Worm (Caenorhabditis elegans) whole organism, early embryonic: ENCODE results near the gene sri-40.
"Not testable (repeated sequence)": the region's sequence is repeated elsewhere in the genome, so short reads cannot be mapped to it uniquely, and the experiment has no call there.

Source experiments
- ama-1 ChIP-seq: fragments of 150-350 bp; optimal IDR thresholded peaks from 2 replicates; lab custom pipeline; 2014
- flt-1 ChIP-seq: fragments of 200-800 bp; sonication (Bioruptor generic); IDR thresholded peaks from 2 replicates; pipeline ENCODE4 v1.3.6; 2022; ENCODE audit warnings: missing genetic modification characterization, missing compliant biosample characterization
- hmg-4 ChIP-seq: fragments of 200-800 bp; sonication (Bioruptor generic); optimal IDR thresholded peaks from 2 replicates; lab custom pipeline; 2018; ENCODE audit warnings: mild to moderate bottlenecking, missing genetic modification characterization, missing compliant biosample characterization
- hnd-1 ChIP-seq: sonication (generic microtip); optimal IDR thresholded peaks from 2 replicates; lab custom pipeline; 2016; ENCODE audit warnings: missing genetic modification characterization, missing compliant biosample characterization
- scrt-1 ChIP-seq: fragments of 200-800 bp; sonication (Bioruptor generic); IDR thresholded peaks from 2 replicates; pipeline ENCODE4 v1.3.6; 2022; ENCODE audit warnings: missing genetic modification characterization, missing compliant biosample characterization

ce11 chrII:3201242-3201641 lies 23.5 kb downstream of the sri-40 start, which contains the start of gene sri-48:
- not testable (repeated sequence) for TF ChIP-seq scrt-1 (GFP tag; lab: Robert Waterston, UW); flt-1 (GFP tag; lab: Robert Waterston, UW); hnd-1 (tag; lab: Kevin White, UChicago); ama-1 (lab: Kevin White, UChicago); hmg-4
